Worm (Caenorhabditis elegans) whole organism, L1 larva: ENCODE data around the gene F09E10.1.

Experiments used
- ama-1 ChIP-seq: fragments of 150-350 bp; optimal IDR thresholded peaks from 2 replicates; lab custom pipeline; 2014
- ces-1 ChIP-seq: fragments of 150-350 bp; optimal IDR thresholded peaks from 2 replicates; lab custom pipeline; 2014; ENCODE audit warnings: missing biosample characterization, missing genetic modification reagents, missing genetic modification characterization
- lin-39 ChIP-seq: fragments of 150-350 bp; optimal IDR thresholded peaks from 2 replicates; lab custom pipeline; 2014; ENCODE audit warnings: missing biosample characterization, missing genetic modification reagents, missing genetic modification characterization
- rnt-1 ChIP-seq: sonication (generic microtip); optimal IDR thresholded peaks from 2 replicates; lab custom pipeline; 2016; ENCODE audit warnings: mild to moderate bottlenecking, missing genetic modification characterization, moderate library complexity, missing compliant biosample characterization
- tbx-2 ChIP-seq: sonication (generic microtip); optimal IDR thresholded peaks from 2 replicates; lab custom pipeline; 2016; ENCODE audit warnings: missing genetic modification characterization, missing compliant biosample characterization

DNA sequence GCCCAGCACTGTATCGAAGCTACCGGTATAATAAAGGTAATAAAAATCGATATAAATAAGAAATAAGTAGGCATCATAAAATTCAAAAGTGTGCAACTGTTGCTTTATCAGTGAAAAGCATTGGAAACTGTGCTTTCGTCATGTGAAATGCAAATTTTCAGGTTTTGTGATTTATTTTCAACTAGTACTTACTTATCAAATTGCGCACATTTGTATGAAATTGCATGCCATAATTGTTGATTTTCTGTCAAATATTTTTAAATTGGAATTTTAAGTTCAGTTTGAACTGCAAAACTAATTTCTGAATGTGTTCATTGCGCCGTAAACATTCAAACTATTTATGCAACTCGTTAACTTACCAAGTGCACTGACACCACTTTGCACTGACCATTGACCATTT, 16.9 kb upstream of the F09E10.1 start, which contains the start of gene D1005.4:
- no peak for TF ChIP-seq ces-1 (GFP tag; lab: Kevin White, UChicago)
- TF ChIP-seq lin-39 = no peak
- no peak for TF ChIP-seq ama-1 (lab: Kevin White, UChicago)
- TF ChIP-seq rnt-1 (tag; lab: Kevin White, UChicago) = no peak
- no peak for TF ChIP-seq tbx-2 (tag; lab: Kevin White, UChicago)
